Fruit fly (Drosophila melanogaster): ENCODE results near the gene CG18809.

Gene CG18809

dm6 chrX:19769821-19770519, 25.8 kb upstream of the CG18809 start (continued):
- TF ChIP-seq Elba2 (GFP tag; optimal IDR thresholded peaks at IDR 0.05) (no peak), CG16815 (GFP tag; optimal IDR thresholded peaks at IDR 0.05) (peak; percentile 45), Sry-δ (GFP tag; optimal IDR thresholded peaks at IDR 0.05) (no peak), Rx (GFP tag; IDR thresholded peaks at IDR 0.05) (no peak), fd3F (GFP tag; optimal IDR thresholded peaks at IDR 0.05) (no peak), lilli (GFP tag; optimal IDR thresholded peaks at IDR 0.05) (peak; percentile 46), CG12155 (GFP tag; optimal IDR thresholded peaks at IDR 0.05) (peak; percentile 15), E2f2 (GFP tag; IDR thresholded peaks at IDR 0.05) (no peak), trem (tag; optimal IDR thresholded peaks at IDR 0.05) (peak; percentile 55), dm (GFP tag; optimal IDR thresholded peaks at IDR 0.05) (no peak), Neu2 (GFP tag; optimal IDR thresholded peaks at IDR 0.05; ENCODE audit: borderline replicate concordance) (no peak), CG12219 (GFP tag; optimal IDR thresholded peaks at IDR 0.05) (no peak), CG15601 (tag; optimal IDR thresholded peaks at IDR 0.05) (peak; percentile 33), CG4820 (GFP tag; optimal IDR thresholded peaks at IDR 0.05) (peak; percentile 54), CG14441 (GFP tag; IDR thresholded peaks at IDR 0.05) (no peak), bbx (GFP tag; IDR thresholded peaks at IDR 0.05; ENCODE audit: partially characterized antibody) (no peak), E2f1 (GFP tag; IDR thresholded peaks at IDR 0.05) (no peak), kah (GFP tag; optimal IDR thresholded peaks at IDR 0.05) (no peak), CkIIα-i1 (GFP tag; IDR thresholded peaks at IDR 0.05) (no peak), CG6254 (GFP tag; optimal IDR thresholded peaks at IDR 0.05) (peak; percentile 33), dpn (GFP tag; optimal IDR thresholded peaks at IDR 0.05) (peak; percentile 5 to 42), Usf (GFP tag; optimal IDR thresholded peaks at IDR 0.05) (peak; percentile 21), Nf-YB (GFP tag; optimal IDR thresholded peaks at IDR 0.05) (peak; percentile 9), CG17829 (tag; optimal IDR thresholded peaks at IDR 0.05) (peak; percentile 61), CG18764 (GFP tag; optimal IDR thresholded peaks at IDR 0.05) (no peak), CG12942 (GFP tag; optimal IDR thresholded peaks at IDR 0.05) (no peak), Deaf1 (tag; optimal IDR thresholded peaks at IDR 0.05) (no peak), CG4854 (GFP tag; optimal IDR thresholded peaks at IDR 0.05) (no peak), mam (GFP tag; optimal IDR thresholded peaks at IDR 0.05) (no peak), tx (GFP tag; optimal IDR thresholded peaks at IDR 0.05) (peak; percentile 22), Ada2b (GFP tag; IDR thresholded peaks at IDR 0.05) (peak; percentile 33; the same call in 1 of the 2 replicates), CG2120 (GFP tag; optimal IDR thresholded peaks at IDR 0.05) (peak; percentile 33), her (GFP tag; optimal IDR thresholded peaks at IDR 0.05) (peak; percentile 16), Hsf (GFP tag; optimal IDR thresholded peaks at IDR 0.05) (peak; percentile 42), ara (GFP tag; IDR thresholded peaks at IDR 0.05) (peak; percentile 69), Sox100B (GFP tag; optimal IDR thresholded peaks at IDR 0.05) (peak; percentile 32), CG14667 (GFP tag; IDR thresholded peaks at IDR 0.05) (no peak), fd102C (GFP tag; optimal IDR thresholded peaks at IDR 0.05) (peak; percentile 8), CG8388 (GFP tag; optimal IDR thresholded peaks at IDR 0.05) (peak; percentile 57), Ptx1 (GFP tag; IDR thresholded peaks at IDR 0.05) (peak; percentile 44), pb (GFP tag; optimal IDR thresholded peaks at IDR 0.05) (no peak), CG7745 (tag; optimal IDR thresholded peaks at IDR 0.05) (no peak), CG12071 (GFP tag; optimal IDR thresholded peaks at IDR 0.05) (no peak), Med (GFP tag) (peak; percentile 78), unpg (GFP tag; optimal IDR thresholded peaks at IDR 0.05) (peak; percentile 54), CG6854 (GFP tag; optimal IDR thresholded peaks at IDR 0.05) (no peak), tio (GFP tag; optimal IDR thresholded peaks at IDR 0.05) (no peak), emc (GFP tag; optimal IDR thresholded peaks at IDR 0.05) (no peak), ac (GFP tag; optimal IDR thresholded peaks at IDR 0.05) (peak; percentile 18), CG30431 (GFP tag; optimal IDR thresholded peaks at IDR 0.05) (peak; percentile 36), eyg (GFP tag; optimal IDR thresholded peaks at IDR 0.05) (no peak)

Measured in whole organism, embryonic.